Worm (Caenorhabditis elegans) whole organism, young adult: ENCODE data around the gene ZK105.11.

ENCODE experiments used
- pbrm-1 ChIP-seq: fragments of 200-800 bp; sonication (Bioruptor generic); IDR thresholded peaks from 2 replicates; pipeline ENCODE4 v1.3.6; 2022; ENCODE audit warnings: missing genetic modification reagents, missing genetic modification characterization, missing compliant biosample characterization

The ZK105.11 gene

DNA sequence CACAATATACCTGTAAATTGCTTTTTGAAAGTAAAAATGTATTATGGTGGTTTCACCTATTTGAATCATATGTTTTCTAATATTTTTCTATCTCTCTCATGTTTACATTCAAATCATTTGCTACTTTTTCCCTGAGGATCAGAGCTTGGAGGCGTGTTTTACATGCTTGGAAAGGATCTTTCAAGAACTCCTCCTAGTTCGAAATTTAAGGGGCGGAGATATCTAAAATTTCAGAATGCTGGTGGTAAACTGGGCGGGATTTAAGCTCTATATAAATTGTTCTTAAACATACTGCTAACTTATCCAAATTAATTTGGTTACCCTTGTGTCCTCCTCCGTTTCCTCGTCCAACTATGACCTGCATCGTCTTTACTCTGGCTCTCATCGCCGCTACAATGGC, 40.5 kb downstream of the ZK105.11 start, which contains the start of gene C12D5.5 (continued):
- TF ChIP-seq pbrm-1: no peak
